Fruit fly (Drosophila melanogaster): Measurements from ENCODE around the gene Tat.

Tat gene

dm6 chrX:14237873-14238394 is 23.1 kb upstream of the Tat start, which contains the start of the genes Fbxl4 and Dus2 (continued):
- TF ChIP-seq Ada2b (GFP tag; IDR thresholded peaks at IDR 0.05) (peak; percentile 94), unc-4 (GFP tag; IDR thresholded peaks at IDR 0.05; ENCODE audit: partially characterized antibody) (peak; percentile 14; the same call in 1 of the 2 replicates), ash1 (GFP tag; optimal IDR thresholded peaks at IDR 0.05) (peak; percentile 3), Nf-YB (GFP tag; optimal IDR thresholded peaks at IDR 0.05) (peak; percentile 70), eve (GFP tag; optimal IDR thresholded peaks at IDR 0.05) (no peak), CG5953 (GFP tag; IDR thresholded peaks at IDR 0.05) (peak; percentile 86), Dref (GFP tag; IDR thresholded peaks at IDR 0.05) (peak; percentile 52), hkb (optimal IDR thresholded peaks at IDR 0.05) (peak; percentile 90), hkb (GFP tag; IDR thresholded peaks at IDR 0.05) (peak; percentile 89), CG18599 (GFP tag; optimal IDR thresholded peaks at IDR 0.05) (peak; percentile 91), nerfin-2 (GFP tag; IDR thresholded peaks at IDR 0.05; ENCODE audit: partially characterized antibody) (no peak), lmd (GFP tag; IDR thresholded peaks at IDR 0.05) (peak; percentile 94), Jarid2 (GFP tag; optimal IDR thresholded peaks at IDR 0.05) (no peak), B-H2 (GFP tag; optimal IDR thresholded peaks at IDR 0.05) (peak; percentile 88), pzg (GFP tag; optimal IDR thresholded peaks at IDR 0.05) (peak; percentile 37), Kr (GFP tag; optimal IDR thresholded peaks at IDR 0.05) (no peak), ara (GFP tag; IDR thresholded peaks at IDR 0.05) (peak; percentile 92), fd64A (GFP tag; optimal IDR thresholded peaks at IDR 0.05) (peak; percentile 49), CG4360 (GFP tag; IDR thresholded peaks at IDR 0.05) (0 out of 2 replicates have a peak, but pooled peaks have one; percentile 43), CG1024 (GFP tag; IDR thresholded peaks at IDR 0.05) (peak; percentile 87), CG5180 (GFP tag; optimal IDR thresholded peaks at IDR 0.05) (peak; percentile 70), klu (GFP tag; IDR thresholded peaks at IDR 0.05) (peak; percentile 87), phol (tag; optimal IDR thresholded peaks at IDR 0.05) (peak; percentile 96), mirr (GFP tag; optimal IDR thresholded peaks at IDR 0.05) (peak; percentile 73), Hey (tag; optimal IDR thresholded peaks at IDR 0.05) (peak; percentile 48), CG7372 (GFP tag; IDR thresholded peaks at IDR 0.05) (peak; percentile 90), lov (optimal IDR thresholded peaks at IDR 0.05) (no peak), lov (GFP tag; IDR thresholded peaks at IDR 0.05) (peak; percentile 89; the same call in 2 of the 3 replicates), CG32532 (GFP tag; IDR thresholded peaks at IDR 0.05) (peak; percentile 92), Hr51 (GFP tag; optimal IDR thresholded peaks at IDR 0.05) (peak; percentile 88 to 89), CG13287 (GFP tag; IDR thresholded peaks at IDR 0.05; ENCODE audit: partially characterized antibody) (peak; percentile 57; the same call in 1 of the 2 replicates), CG6854 (GFP tag; optimal IDR thresholded peaks at IDR 0.05) (peak; percentile 74), Nf-YA (GFP tag; IDR thresholded peaks at IDR 0.05) (peak; percentile 84), ttk (GFP tag; IDR thresholded peaks at IDR 0.05) (peak; percentile 91), Ravus (GFP tag; IDR thresholded peaks at IDR 0.05) (peak; percentile 72), sd (tag; optimal IDR thresholded peaks at IDR 0.05) (peak; percentile 61), jing (GFP tag; optimal IDR thresholded peaks at IDR 0.05) (peak; percentile 84), CG4404 (GFP tag; IDR thresholded peaks at IDR 0.05) (peak; percentile 94), chinmo (GFP tag; IDR thresholded peaks at IDR 0.05; ENCODE audit: partially characterized antibody) (no peak), ac (GFP tag; optimal IDR thresholded peaks at IDR 0.05) (peak; percentile 45), chif (GFP tag; optimal IDR thresholded peaks at IDR 0.05) (peak; percentile 92 to 95), CG3995 (GFP tag; optimal IDR thresholded peaks at IDR 0.05) (peak; percentile 75), Dbx (GFP tag; IDR thresholded peaks at IDR 0.05) (peak; percentile 93), CG33213 (GFP tag; optimal IDR thresholded peaks at IDR 0.05) (peak; percentile 86), amos (GFP tag; IDR thresholded peaks at IDR 0.05; ENCODE audit: partially characterized antibody) (peak; percentile 38; the same call in 1 of the 2 replicates), fd96Cb (tag; optimal IDR thresholded peaks at IDR 0.05) (peak; percentile 90), stc (GFP tag; IDR thresholded peaks at IDR 0.05) (peak; percentile 87), Rx (GFP tag; IDR thresholded peaks at IDR 0.05) (peak; percentile 89), nmo (GFP tag; optimal IDR thresholded peaks at IDR 0.05) (peak; percentile 95), Atf6 (GFP tag; IDR thresholded peaks at IDR 0.05) (peak; percentile 92)

Measured in whole organism, embryonic.